Worm (Caenorhabditis elegans) whole organism, mixed stage, embryonic: ENCODE measurements around the gene oac-12.
"Not testable (repeated sequence)": the region's sequence is repeated elsewhere in the genome, so short reads cannot be mapped to it uniquely, and the experiment has no call there.

Source experiments
- blmp-1 ChIP-seq: fragments of 150-350 bp; optimal IDR thresholded peaks from 2 replicates; lab custom pipeline; 2014; ENCODE audit warnings: missing biosample characterization, missing genetic modification characterization
- ceh-39 ChIP-seq: fragments of 150-350 bp; optimal IDR thresholded peaks from 2 replicates; lab custom pipeline; 2014; ENCODE audit warnings: missing biosample characterization, missing genetic modification characterization
- drap-1 ChIP-seq: fragments of 200-800 bp; sonication (Bioruptor generic); optimal IDR thresholded peaks from 3 replicates; lab custom pipeline; 2018; ENCODE audit warnings: mild to moderate bottlenecking, missing genetic modification characterization, missing compliant biosample characterization
- elt-3 ChIP-seq: fragments of 150-350 bp; optimal IDR thresholded peaks from 2 replicates; lab custom pipeline; 2014; ENCODE audit warnings: missing biosample characterization, missing genetic modification characterization
- hlh-1 ChIP-seq: fragments of 150-350 bp; optimal IDR thresholded peaks from 2 replicates; lab custom pipeline; 2014; ENCODE audit warnings: missing biosample characterization, missing genetic modification reagents, missing genetic modification characterization
- lin-32 ChIP-seq: fragments of 200-800 bp; sonication (Bioruptor generic); optimal IDR thresholded peaks from 2 replicates; lab custom pipeline; 2018; ENCODE audit warnings: mild to moderate bottlenecking, missing genetic modification characterization, missing compliant biosample characterization
- lsy-2 ChIP-seq: fragments of 150-350 bp; optimal IDR thresholded peaks from 2 replicates; lab custom pipeline; 2014; ENCODE audit warnings: missing biosample characterization, missing genetic modification characterization
- mab-5 ChIP-seq: fragments of 150-350 bp; optimal IDR thresholded peaks from 2 replicates; lab custom pipeline; 2014; ENCODE audit warnings: missing biosample characterization, missing genetic modification characterization
- mls-2 ChIP-seq: sonication (generic microtip); optimal IDR thresholded peaks from 2 replicates; lab custom pipeline; 2016; ENCODE audit warnings: mild to moderate bottlenecking, missing genetic modification characterization, moderate library complexity, missing compliant biosample characterization
- nhr-2 ChIP-seq: fragments of 150-350 bp; optimal IDR thresholded peaks from 2 replicates; lab custom pipeline; 2014; ENCODE audit warnings: missing biosample characterization, missing genetic modification characterization
- nhr-237 ChIP-seq: fragments of 150-350 bp; optimal IDR thresholded peaks from 2 replicates; lab custom pipeline; 2014; ENCODE audit warnings: missing biosample characterization, missing genetic modification characterization
- nhr-28 ChIP-seq: fragments of 150-350 bp; optimal IDR thresholded peaks from 2 replicates; lab custom pipeline; 2014; ENCODE audit warnings: missing biosample characterization, missing genetic modification characterization
- sem-2 ChIP-seq: fragments of 200-800 bp; sonication (Bioruptor generic); optimal IDR thresholded peaks from 2 replicates; lab custom pipeline; 2018; ENCODE audit warnings: mild to moderate bottlenecking, missing genetic modification characterization, missing compliant biosample characterization
- snpc-4 ChIP-seq: fragments of 150-350 bp; optimal IDR thresholded peaks from 2 replicates; lab custom pipeline; 2014; ENCODE audit warnings: missing biosample characterization, missing genetic modification characterization
- sptf-1 ChIP-seq: sonication (generic microtip); optimal IDR thresholded peaks from 2 replicates; lab custom pipeline; 2017; ENCODE audit warnings: mild to moderate bottlenecking, missing genetic modification characterization, moderate library complexity, missing compliant biosample characterization
- unc-120 ChIP-seq: sonication (generic microtip); optimal IDR thresholded peaks from 2 replicates; lab custom pipeline; 2017; ENCODE audit warnings: missing genetic modification characterization, missing compliant biosample characterization; ENCODE audit not compliant: poor library complexity, severe bottlenecking
- unc-39 ChIP-seq: fragments of 150-350 bp; optimal IDR thresholded peaks from 2 replicates; lab custom pipeline; 2014; ENCODE audit warnings: missing biosample characterization, missing genetic modification characterization
- unc-62 ChIP-seq: fragments of 150-350 bp; optimal IDR thresholded peaks from 2 replicates; lab custom pipeline; 2014; ENCODE audit warnings: missing biosample characterization, missing genetic modification reagents, missing genetic modification characterization
- zip-8 ChIP-seq: fragments of 150-350 bp; optimal IDR thresholded peaks from 2 replicates; lab custom pipeline; 2014; ENCODE audit warnings: missing biosample characterization, missing genetic modification characterization
- ztf-11 ChIP-seq: fragments of 150-350 bp; optimal IDR thresholded peaks from 2 replicates; lab custom pipeline; 2014; ENCODE audit warnings: missing biosample characterization, missing genetic modification characterization

oac-12 gene

DNA sequence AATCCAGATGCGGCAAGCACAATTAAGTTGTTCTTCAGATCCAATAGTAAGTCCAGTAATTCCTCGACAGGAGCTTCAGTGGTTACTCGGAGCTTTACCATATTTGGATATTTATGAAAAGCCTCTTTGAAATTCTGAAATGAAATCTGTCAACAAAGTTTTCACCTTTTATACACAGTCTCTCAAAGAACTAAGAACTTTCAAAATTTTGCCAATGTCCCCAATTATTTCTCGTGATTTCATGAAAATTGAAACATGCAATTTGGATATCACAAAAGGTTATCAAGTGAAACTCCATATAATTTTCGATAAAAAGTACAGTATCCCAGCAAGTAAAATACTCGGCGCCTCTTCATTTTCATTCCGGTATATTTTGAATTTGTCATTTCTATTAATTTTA, 36.4 kb downstream of the oac-12 start, which contains the start of gene F47D2.11:
Gene F47D2.11, minus strand, starts transcription at position 101 of the 400 bp plus-strand sequence.
- TF ChIP-seq zip-8 (no peak), mls-2 (tag; lab: Kevin White, UChicago) (no peak), drap-1 (GFP tag; lab: Kevin White, UChicago) (no peak), sptf-1 (tag; lab: Kevin White, UChicago) (no peak), hlh-1 (tag; lab: Kevin White, UChicago) (no peak), lin-32 (no peak), snpc-4 (no peak), unc-120 (no peak), lsy-2 (no peak), unc-62 (GFP tag; lab: Kevin White, UChicago) (no peak), ztf-11 (no peak), blmp-1 (tag; lab: Kevin White, UChicago) (no peak), nhr-237 (tag; lab: Kevin White, UChicago) (no peak), nhr-28 (tag; lab: Kevin White, UChicago) (no peak), elt-3 (tag; lab: Kevin White, UChicago) (no peak), mab-5 (tag; lab: Kevin White, UChicago) (no peak)

DNA sequence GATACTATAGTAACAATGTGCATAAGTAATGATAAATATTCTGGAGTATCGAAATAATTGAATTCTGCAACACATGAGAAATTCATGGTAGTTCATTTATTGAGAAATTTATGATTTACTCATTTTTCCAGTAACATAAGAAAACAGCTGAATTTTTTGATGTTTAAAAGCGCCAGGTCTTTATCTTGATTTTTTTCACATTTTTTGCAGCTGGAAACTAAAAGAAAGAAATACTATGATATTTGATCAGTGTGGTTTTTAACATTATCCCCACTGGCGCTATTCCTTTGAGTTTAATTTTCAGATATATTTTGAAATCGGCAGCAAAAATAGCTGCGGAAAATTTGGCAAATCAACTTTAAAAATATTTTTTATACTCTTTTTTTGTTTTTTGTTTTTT, 38.9 kb downstream of the oac-12 start, which contains the start of gene srh-194:
Gene srh-194, minus strand, starts transcription at position 101 of the 400 bp plus-strand sequence.
- not testable (repeated sequence) for TF ChIP-seq zip-8; drap-1 (GFP tag; lab: Kevin White, UChicago); lsy-2
- TF ChIP-seq, all 35 proteins: peak for 0; not testable (repeated sequence) for 35

DNA sequence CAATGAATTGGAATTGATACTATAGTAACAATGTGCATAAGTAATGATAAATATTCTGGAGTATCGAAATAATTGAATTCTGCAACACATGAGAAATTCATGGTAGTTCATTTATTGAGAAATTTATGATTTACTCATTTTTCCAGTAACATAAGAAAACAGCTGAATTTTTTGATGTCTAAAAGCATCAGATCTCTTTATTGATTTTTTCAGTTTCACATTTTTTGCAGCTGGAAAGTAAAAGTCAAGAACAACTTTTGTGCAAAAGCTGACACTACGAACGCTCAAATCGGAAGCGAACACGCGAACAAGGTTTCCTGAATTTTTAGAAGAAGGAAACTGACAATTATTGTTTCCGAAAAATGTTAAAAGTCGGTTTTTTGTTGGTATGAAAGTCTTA, 42.3 kb downstream of the oac-12 start, which contains the start of gene srh-193:
Gene srh-193, minus strand, starts transcription at position 101 of the 400 bp plus-strand sequence.
- TF ChIP-seq unc-39 (tag; lab: Kevin White, UChicago); sem-2 (GFP tag; lab: Kevin White, UChicago); nhr-2 (tag; lab: Kevin White, UChicago): not testable (repeated sequence)

DNA sequence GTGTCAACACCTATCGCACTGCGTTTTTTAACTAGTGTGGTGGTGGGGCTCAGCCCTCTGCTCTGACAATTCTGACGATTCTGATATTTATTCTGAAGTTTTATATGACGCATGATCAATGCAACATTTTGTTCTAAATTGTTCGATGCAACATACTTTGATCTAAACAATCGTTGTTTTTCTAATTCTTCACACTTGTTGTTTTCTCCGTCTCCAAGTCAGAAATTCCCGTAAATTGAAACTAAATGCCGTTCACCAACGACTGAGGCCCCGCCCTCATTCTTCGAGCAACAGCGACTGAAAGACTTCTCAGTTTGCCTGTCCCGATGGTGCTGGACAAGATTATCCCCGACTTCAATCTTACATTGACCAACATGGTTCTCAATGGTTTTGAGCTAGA, 47.6 kb downstream of the oac-12 start, which contains the start of gene srt-19:
Gene srt-19, plus strand, starts transcription at position 301 of the 400 bp plus-strand sequence.
- not testable (repeated sequence) for TF ChIP-seq nhr-2 (tag; lab: Kevin White, UChicago); ztf-11; ceh-39 (tag; lab: Kevin White, UChicago)
- TF ChIP-seq, all 35 proteins: peak for 0; not testable (repeated sequence) for 35

DNA sequence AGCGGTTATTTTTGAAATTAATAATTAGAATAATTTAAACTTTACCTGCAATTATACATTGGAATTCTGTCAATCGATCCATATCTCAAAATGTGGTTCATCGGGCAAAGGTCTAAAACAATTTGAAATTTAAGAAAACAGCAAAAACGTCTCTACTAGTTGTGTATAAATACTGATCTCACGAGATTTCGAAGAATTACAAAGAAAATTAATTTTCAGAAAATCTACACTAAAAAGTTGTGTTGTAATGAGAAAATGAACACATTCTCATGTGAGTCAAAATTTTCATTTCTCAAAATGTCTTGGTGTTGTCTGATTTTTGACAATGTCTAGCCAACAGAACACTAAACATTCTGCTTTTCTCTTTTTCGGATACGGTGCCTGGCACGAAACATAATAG, 50.7 kb downstream of the oac-12 start, which contains the start of gene srt-37:
Gene srt-37, minus strand, starts transcription at position 101 of the 400 bp plus-strand sequence.
- TF ChIP-seq ztf-11; lsy-2; nhr-28 (tag; lab: Kevin White, UChicago): not testable (repeated sequence)
